Fruit fly (Drosophila melanogaster): Measurements from ENCODE around the gene hop.
A peak's percentile ranks its signal among the peaks of the same experiment; 100 is the strongest.

hop gene

DNA sequence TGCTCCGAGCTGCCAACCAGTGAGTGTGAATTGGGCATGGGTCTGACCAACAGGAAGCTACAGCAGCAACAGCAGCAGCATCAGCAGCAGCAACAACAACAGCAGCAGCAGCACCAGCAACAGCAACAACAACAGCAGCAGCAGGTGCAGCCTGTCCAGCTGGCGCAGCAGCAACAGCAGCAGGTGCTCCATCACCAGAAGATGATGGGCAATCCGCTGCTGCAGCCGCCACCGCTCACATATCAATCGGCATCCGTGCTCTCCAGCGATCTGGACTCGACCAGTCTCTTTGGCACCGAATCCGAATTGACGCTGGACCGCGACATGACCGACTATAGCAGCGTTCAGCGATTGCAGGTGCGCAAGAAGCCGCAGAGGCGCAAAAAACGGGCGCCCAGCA lies 11.2 kb downstream of the hop start:
- TF ChIP-seq usp (GFP tag; optimal IDR thresholded peaks at IDR 0.05) (no peak), Hr78 (GFP tag; optimal IDR thresholded peaks at IDR 0.05) (no peak), woc (GFP tag; optimal IDR thresholded peaks at IDR 0.05) (no peak), jim (GFP tag; optimal IDR thresholded peaks at IDR 0.05) (no peak), h (GFP tag; optimal IDR thresholded peaks at IDR 0.05) (no peak), rgr (GFP tag; optimal IDR thresholded peaks at IDR 0.05) (no peak), Sp1 (GFP tag; optimal IDR thresholded peaks at IDR 0.05) (no peak), pan (optimal IDR thresholded peaks at IDR 0.05) (no peak)

- no peak for TF ChIP-seq Vsx2 (GFP tag; optimal IDR thresholded peaks at IDR 0.05; ENCODE audit: partially characterized antibody)
- no peak for TF ChIP-seq tai (GFP tag; optimal IDR thresholded peaks at IDR 0.05)
- no peak for TF ChIP-seq brk (GFP tag; optimal IDR thresholded peaks at IDR 0.05)
- TF ChIP-seq Dif (GFP tag; optimal IDR thresholded peaks at IDR 0.05; ENCODE audit: partially characterized antibody): no peak
- no peak for TF ChIP-seq GATAd (GFP tag; optimal IDR thresholded peaks at IDR 0.05)
- TF ChIP-seq dsf (GFP tag; optimal IDR thresholded peaks at IDR 0.05; ENCODE audit: borderline replicate concordance): no peak
- TF ChIP-seq Sp1 (GFP tag; optimal IDR thresholded peaks at IDR 0.05): peak; percentile 4
- peak in 1 of 2 experiments; percentile 41 for TF ChIP-seq foxo (GFP tag; optimal IDR thresholded peaks at IDR 0.05)
- TF ChIP-seq psq (GFP tag; optimal IDR thresholded peaks at IDR 0.05): peak; percentile 8
- no peak for TF ChIP-seq lola (GFP tag; optimal IDR thresholded peaks at IDR 0.05)
Observed at dm6 chrX:11355708-11356174, 12.2 kb downstream of the hop start, which contains the start of gene dsh. Gene dsh (plus strand): TSS chrX:11355881.

- TF ChIP-seq ey (GFP tag; optimal IDR thresholded peaks at IDR 0.05) (peak; percentile 95), sage (GFP tag; optimal IDR thresholded peaks at IDR 0.05) (peak; percentile 77), foxo (GFP tag; optimal IDR thresholded peaks at IDR 0.05) (peak; percentile 46 to 96), brk (GFP tag; optimal IDR thresholded peaks at IDR 0.05) (no peak), Abd-B (GFP tag; optimal IDR thresholded peaks at IDR 0.05) (no peak), usp (GFP tag; optimal IDR thresholded peaks at IDR 0.05) (no peak), CG32264 (GFP tag; optimal IDR thresholded peaks at IDR 0.05) (peak; percentile 83), dl (GFP tag; optimal IDR thresholded peaks at IDR 0.05; ENCODE audit: insufficient read depth in 1 of 2, partially characterized antibody in 2 of 2) (no peak), Jra (GFP tag; optimal IDR thresholded peaks at IDR 0.05) (peak; percentile 71), Hr78 (GFP tag; optimal IDR thresholded peaks at IDR 0.05) (no peak), HLH106 (tag; optimal IDR thresholded peaks at IDR 0.05) (peak; percentile 92), tai (GFP tag; optimal IDR thresholded peaks at IDR 0.05) (no peak), rgr (GFP tag; optimal IDR thresholded peaks at IDR 0.05) (peak; percentile 96), Dfd (GFP tag; optimal IDR thresholded peaks at IDR 0.05) (no peak), Vsx2 (GFP tag; optimal IDR thresholded peaks at IDR 0.05; ENCODE audit: partially characterized antibody) (no peak), dsf (GFP tag; optimal IDR thresholded peaks at IDR 0.05; ENCODE audit: borderline replicate concordance) (no peak), h (GFP tag; optimal IDR thresholded peaks at IDR 0.05) (peak; percentile 95), Sp1 (GFP tag; optimal IDR thresholded peaks at IDR 0.05) (peak; percentile 86), pan (optimal IDR thresholded peaks at IDR 0.05) (no peak), N (GFP tag; optimal IDR thresholded peaks at IDR 0.05) (no peak), CG9705 (GFP tag; optimal IDR thresholded peaks at IDR 0.05) (peak; percentile 80), br (GFP tag; optimal IDR thresholded peaks at IDR 0.05) (peak; percentile 93), lola (GFP tag; optimal IDR thresholded peaks at IDR 0.05) (no peak), Myc (optimal IDR thresholded peaks at IDR 0.05) (no peak), Hr83 (GFP tag; optimal IDR thresholded peaks at IDR 0.05; ENCODE audit: poor library complexity, severe bottlenecking) (peak; percentile 93), CrebA (GFP tag; optimal IDR thresholded peaks at IDR 0.05; ENCODE audit: borderline replicate concordance) (no peak), GATAd (GFP tag; optimal IDR thresholded peaks at IDR 0.05) (peak; percentile 48), fru (GFP tag; optimal IDR thresholded peaks at IDR 0.05) (peak; percentile 92), OdsH (GFP tag; optimal IDR thresholded peaks at IDR 0.05) (peak; percentile 91), psq (GFP tag; optimal IDR thresholded peaks at IDR 0.05) (peak; percentile 81), Mio (GFP tag; optimal IDR thresholded peaks at IDR 0.05) (peak; percentile 81), sv (GFP tag; optimal IDR thresholded peaks at IDR 0.05) (peak; percentile 79), jim (GFP tag; optimal IDR thresholded peaks at IDR 0.05) (peak; percentile 68), Dif (GFP tag; optimal IDR thresholded peaks at IDR 0.05; ENCODE audit: partially characterized antibody) (no peak), woc (GFP tag; optimal IDR thresholded peaks at IDR 0.05) (peak; percentile 84), dmrt93B (GFP tag; optimal IDR thresholded peaks at IDR 0.05) (peak; percentile 88), Rel (GFP tag; optimal IDR thresholded peaks at IDR 0.05) (no peak), Rel (tag; optimal IDR thresholded peaks at IDR 0.05) (peak; percentile 72), Hnf4 (GFP tag; optimal IDR thresholded peaks at IDR 0.05) (peak; percentile 93)
Observed at dm6 chrX:11351351-11351750, 16.5 kb downstream of the hop start.
